Fruit fly (Drosophila melanogaster) ovary, adult (tissue): Measurements from ENCODE around the gene CG6602.

ENCODE experiments used
- CG17801 ChIP-seq: fragments of 200-800 bp; optimal IDR thresholded peaks from 2 replicates; lab custom pipeline; 2019; ENCODE audit warnings: missing biosample characterization, mild to moderate bottlenecking, missing genetic modification characterization, moderate library complexity; ENCODE audit not compliant: partially characterized antibody

Gene CG6602

DNA sequence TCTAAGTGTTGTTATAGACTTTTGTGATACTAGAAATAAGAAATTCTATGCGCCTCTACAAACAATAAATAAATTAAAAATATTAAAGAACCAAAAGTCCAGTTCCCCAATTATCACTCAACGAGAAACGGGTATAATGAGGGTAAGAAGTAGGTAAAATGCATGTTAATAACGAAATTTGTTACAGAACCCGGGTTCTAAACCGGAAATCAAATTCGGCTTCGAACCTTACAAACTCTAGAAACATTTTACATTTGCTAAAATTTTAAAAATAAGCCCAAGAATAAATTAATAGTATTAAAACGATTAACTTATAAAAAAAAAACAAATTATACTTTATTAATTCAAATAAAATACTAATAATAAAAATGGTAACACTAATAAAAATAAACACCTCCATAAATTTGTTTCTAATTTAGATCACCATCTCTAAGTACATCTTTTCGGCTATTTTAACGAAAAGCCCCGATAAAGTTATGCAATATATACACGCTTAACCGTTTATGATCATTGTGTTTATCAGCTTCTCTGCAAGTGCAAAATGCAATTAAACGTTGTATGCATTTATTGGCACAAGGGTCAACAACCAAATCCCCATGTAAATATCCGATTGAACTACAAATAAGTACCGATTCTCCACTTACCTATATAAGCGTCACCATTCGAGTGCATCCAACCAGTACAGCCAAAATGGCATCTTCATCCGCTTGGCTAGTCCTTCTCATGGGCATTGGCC, at the start of gene CG6602:
TSS of gene CG6602 (plus strand) at position 686 of the 736 bp plus-strand sequence.
- peak; percentile 48 for TF ChIP-seq CG17801

DNA sequence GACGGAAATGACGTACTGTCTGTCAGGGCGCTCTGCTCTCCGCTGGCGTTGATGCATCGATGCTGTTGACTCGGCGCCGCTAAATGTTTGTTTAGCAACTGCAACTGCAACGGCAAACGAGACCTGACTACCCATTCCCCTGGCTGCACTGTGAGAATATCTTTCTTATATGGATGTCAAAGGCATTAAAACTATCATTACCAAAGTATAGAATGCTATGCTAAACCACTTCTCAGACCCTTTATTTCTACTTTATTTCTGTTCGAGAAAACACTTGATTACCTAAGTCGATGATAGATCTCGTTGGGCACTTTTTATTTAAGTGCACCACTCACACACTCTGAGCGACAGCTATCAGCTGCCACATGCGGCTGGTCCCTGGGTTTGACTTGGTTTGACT, 49.8 kb upstream of the CG6602 start:
- no peak for TF ChIP-seq CG17801

DNA sequence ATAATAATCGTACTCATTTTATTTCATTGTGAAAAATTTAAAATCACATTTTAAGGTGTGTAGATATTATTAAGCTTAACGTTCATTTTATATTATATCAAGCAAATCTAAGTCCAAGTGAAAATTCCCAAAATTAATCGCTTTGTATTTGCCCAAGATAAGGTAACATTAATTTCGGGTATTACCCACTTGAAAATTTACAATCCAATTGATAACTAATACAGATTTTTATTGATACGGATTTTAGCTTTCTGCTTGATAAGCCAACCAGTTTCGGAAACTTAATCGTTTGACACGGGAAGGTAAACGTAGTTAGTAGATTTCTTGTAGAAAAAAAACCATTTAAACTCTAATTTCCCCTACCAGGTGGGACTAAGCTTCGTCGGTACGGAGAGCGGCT, 38.9 kb upstream of the CG6602 start:
- TF ChIP-seq CG17801, result no peak

DNA sequence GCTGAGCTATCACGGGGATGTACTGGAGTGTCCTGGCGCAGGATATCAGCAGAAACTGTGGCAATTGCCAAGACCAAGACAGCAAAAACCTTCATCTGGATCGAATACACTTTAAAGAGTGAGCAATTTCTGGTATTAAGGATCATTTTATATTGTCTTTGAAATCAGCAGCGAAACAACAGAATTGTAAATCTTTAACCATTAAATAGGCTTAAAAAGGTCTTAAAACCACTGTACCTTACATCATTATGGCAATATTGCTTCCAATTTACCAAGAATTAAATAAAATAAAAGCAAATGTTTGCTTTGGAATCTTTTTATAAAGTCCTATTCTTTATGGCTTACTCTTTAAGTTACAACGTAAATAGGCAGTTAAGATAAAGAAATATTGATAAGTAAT, 37.4 kb upstream of the CG6602 start, which contains the start of gene CG10477:
TSS of gene CG10477 (minus strand) at position 101 of the 400 bp plus-strand sequence.
- TF ChIP-seq CG17801, result no peak

DNA sequence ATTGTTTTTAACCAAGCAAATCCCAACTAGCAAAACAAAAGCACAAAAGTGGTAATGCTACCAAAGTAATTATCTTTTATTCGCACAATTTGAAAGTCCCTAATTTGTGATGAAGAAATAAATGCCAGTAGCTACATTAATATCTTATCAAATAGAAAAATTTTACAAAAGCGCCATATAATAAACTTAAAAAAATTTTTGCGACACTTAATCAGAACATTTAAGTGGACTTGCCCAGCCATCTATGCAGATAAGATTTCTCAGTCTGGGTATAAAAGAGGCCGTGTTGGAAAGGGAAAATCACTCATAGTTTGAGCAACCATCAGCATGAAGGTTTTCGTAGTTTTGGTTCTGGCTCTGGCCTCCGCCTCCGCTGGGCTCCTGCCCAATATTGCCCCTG, 37.0 kb upstream of the CG6602 start, which contains the start of gene yip7:
TSS of gene yip7 (plus strand) at position 301 of the 400 bp plus-strand sequence.
- no peak for TF ChIP-seq CG17801

DNA sequence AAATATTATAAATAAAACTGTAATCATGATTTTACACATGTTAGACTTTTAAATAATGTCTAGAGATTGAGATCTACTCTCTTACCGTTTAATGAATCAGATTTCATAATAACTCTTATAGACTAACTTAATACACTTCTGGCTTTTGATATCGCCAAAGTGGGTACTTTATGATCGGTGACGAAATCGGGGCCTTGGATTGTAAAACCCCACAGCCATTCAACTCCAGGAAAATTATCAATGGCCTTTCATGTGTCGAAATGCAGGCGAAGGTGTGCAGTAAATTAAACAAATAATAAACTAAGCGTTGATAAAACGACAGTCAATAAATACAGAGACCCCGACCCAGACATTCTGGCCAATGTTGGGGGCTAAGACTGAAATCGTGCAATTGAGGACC, 35.8 kb upstream of the CG6602 start:
- no peak for TF ChIP-seq CG17801

DNA sequence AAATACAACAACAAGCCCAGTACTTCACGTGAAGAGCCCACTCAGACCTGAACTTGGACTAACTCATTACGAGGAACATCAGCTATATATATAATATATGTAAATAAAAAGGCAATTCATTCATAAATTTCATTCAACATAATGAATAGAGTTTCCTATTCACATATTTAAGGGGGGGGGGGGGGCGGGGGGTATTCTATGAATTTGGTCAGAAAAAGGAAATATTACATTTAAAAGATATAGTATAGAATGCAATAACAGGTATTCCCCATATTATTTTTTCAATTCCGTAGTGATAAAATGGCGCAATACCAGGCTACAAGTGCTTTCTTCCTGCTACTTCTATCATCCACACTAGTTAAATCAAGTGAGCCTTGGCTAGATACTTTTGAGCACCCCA, 35.1 kb upstream of the CG6602 start, which contains the start of gene CG6462:
TSS of gene CG6462 (plus strand) at position 301 of the 400 bp plus-strand sequence.
- TF ChIP-seq CG17801, result no peak

DNA sequence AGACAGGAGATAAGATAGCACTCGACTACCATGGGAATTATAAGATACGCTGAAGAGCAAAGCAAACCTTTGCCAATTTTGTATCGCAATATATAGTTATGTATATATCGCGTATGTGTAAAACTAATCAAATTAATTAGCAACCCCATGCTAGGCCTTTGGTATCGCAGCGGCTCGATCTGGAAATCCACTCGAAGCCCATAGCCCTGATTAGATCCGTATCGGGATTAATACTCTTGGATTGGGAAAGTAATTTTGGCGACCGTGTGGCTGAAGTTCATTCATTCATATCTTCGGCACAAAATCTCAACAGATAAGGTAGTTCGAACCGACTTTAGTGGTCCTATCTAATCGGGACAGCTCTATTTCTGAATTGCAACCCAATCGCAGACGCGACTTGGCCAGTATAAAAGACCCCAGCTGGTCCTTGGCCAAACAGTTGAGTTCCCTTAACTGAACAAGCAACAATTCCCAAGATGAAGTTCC, 33.2 kb upstream of the CG6602 start, which contains the start of gene Jon65Aiv:
TSS of gene Jon65Aiv (plus strand) at position 436 of the 486 bp plus-strand sequence.
- no peak for TF ChIP-seq CG17801

DNA sequence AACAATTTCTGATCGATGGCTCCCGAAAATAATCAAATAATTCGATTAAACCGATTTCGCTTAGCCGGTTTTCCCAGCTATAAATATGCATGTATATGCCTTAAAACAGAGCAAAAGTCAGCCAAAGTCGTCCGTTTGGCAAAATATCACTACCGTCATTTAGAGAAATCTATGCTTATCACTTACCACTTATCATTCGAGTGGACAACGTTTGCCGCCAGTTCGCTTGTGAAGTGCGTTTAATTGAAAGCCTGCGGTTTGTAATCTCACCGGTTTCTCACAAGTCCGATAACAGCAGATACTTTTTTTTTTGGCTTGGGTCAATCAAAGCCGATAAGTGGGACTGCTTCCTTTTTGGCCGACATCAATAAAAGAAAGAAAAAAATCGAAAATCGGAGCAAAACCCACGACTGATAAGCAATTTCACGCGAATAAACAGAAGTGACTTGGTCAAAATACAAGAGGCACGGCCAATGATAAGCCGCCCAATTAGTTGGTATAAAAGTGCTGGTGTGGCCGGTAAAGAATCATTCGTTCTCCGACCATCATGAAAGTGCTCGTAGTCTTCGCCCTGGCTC, 21.6 kb upstream of the CG6602 start, which contains the start of gene Jon65Aiii:
TSS of gene Jon65Aiii (plus strand) at position 528 of the 578 bp plus-strand sequence.
- TF ChIP-seq CG17801, result no peak

DNA sequence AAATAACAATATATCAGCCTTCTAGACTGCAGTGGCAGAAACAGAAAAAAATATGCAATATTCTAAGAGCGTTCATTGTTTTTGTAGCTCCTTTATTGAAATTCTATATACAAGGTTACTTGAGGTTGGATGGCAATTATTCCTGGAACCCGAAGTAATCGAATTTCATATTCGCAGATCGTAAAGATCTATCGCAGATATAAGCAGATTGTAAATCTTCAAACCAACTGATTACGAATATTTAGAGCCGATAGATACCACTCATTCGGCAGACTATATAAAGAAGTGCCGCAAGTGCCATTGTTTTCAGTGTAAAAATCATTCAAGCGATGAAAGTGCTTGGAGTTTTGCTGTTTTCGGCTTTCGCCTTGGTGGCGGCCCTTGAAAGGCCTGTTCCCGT, 19.9 kb upstream of the CG6602 start, which contains the start of gene Jon65Aii:
TSS of gene Jon65Aii (plus strand) at position 301 of the 400 bp plus-strand sequence.
- TF ChIP-seq CG17801, result no peak

DNA sequence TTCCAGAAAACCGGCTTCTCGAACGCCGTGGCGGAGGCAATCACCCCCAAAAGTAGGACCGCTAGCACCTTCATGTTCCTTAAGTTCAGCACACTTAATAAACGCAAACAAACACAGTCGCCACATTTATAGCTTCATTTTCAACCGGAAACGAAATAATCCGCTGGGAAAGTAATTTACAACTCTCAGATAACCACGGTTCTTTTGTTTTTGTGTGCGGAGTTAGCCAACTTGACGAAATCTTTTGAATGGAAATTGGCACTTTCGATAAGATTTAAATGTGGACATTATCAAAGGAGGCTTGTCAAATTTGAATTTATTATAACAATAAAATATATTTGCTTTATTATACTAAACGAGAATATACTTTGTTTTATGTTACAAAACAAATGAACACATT, 17.6 kb upstream of the CG6602 start, which contains the start of gene Jon65Ai:
TSS of gene Jon65Ai (minus strand) at position 101 of the 400 bp plus-strand sequence.
- TF ChIP-seq CG17801, result no peak

DNA sequence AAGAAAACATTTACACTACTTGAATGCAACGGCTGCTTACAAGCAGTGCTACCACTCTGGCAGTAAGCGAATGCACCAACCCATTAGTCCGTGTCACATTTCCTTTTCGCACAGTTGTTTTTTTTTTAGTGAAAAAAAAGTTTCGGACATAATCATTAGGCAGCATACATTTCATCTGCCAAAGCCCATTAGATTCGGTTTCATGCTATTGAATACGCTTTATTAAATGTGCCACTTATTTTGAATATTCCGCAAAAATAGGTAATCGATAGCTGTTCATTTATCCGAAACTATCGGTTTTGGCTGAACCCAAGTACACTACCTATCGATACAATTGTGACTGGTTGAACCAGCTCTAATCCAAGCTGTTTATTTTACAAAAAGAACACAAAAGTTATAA, 17.1 kb upstream of the CG6602 start, which contains the start of gene tant:
TSS of gene tant (plus strand) at position 334 of the 400 bp plus-strand sequence.
- no peak for TF ChIP-seq CG17801

DNA sequence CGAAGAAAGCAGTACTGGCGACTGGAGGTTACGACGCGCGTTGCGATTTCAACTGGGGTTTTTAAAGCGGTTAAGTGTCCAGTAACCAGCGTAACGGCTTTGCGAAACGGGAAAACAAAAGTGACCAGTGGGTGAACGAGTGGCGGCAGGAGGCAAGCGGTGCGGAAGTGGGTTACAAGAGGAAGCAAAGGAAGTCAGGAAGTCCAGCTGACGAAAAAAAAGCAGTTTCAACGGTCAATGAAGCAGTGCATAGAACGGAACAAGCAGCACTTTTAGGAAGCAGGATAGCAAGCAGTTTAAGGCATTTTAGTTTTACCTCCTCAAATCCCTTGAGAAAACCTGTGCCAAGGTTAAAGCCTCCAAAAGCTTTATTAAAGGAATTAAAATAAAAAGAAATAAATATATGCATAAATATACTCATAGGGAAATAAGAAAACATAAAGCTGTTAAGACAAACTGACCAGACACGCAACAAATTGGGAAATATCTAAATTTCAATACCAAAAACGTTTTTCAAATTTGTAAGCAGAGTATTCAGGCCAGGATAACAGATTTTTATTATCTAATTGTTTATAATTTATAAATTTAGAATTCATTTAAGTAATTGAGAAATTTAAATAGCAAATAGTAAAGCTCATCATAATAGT, 12.8 kb upstream of the CG6602 start, which contains the start of gene CG6592:
TSS of gene CG6592 (plus strand) at position 597 of the 647 bp plus-strand sequence.
- no peak for TF ChIP-seq CG17801

DNA sequence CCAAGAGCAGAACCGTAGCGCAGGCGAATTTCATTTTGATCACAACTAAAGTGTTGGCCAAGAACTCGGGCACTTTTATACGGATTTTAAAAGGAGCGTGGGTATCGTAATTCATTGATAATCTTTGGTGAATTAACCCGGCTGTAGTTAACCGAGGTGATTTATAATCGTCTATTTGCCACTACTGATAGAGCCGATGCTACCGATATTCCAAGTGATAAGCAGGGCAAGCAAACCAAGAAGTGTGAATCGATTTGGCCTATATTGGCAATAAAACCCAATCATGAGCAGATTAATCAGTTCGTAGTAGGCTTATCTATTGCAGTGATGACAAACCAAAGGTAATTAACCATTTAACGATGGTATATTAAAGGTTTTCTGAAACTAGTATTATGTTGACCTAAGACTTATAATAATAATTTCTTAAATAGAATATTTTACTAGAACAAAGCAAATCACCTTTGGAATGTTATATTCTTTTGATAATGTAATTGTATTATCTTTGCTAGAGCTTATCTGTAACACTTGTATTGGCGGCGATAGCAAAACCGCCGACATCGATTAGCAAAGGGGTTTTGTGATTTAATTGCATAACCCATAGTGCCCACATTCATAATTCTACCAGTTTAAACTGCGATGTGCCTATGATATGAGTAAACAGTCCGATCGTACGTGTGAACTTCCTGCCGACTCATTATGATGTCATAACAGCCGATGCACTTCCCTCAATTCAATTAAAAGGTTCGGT, 8.9 kb upstream of the CG6602 start, which contains the start of gene CG10472:
TSS of gene CG10472 (minus strand) at position 51 of the 748 bp plus-strand sequence.
- no peak for TF ChIP-seq CG17801

DNA sequence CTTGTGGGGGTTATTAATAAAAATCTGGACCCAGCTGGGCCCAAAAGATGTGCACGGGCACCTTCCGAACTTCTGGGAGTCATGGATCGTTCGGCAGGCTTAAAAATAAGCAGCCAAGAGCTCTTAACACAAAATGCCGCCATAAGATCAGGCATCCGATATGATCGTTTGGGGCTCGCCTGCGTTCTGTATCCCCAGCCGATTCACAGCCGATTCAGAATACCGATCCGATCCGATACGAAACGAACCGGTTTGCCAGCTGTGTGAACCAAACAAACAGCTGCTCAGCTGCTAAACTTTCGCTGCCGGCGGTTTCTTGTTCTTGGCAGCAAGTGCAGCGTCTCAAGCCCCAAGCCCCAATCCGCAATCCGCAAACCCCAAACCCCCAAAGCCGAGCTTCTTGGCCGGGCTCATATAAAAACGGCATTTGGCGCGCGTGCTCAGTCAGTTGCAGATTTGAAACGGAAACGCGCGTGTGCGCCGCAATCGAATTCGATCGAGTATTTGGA, 6.0 kb upstream of the CG6602 start, which contains the start of gene CG42269:
TSS of gene CG42269 (plus strand) at position 416 of the 509 bp plus-strand sequence.
- no peak for TF ChIP-seq CG17801
